Worm (Caenorhabditis elegans) whole organism, midembryonic: ENCODE results near the gene oac-30.

Experiments used
- T22C8.4 ChIP-seq: fragments of 200-800 bp; sonication (Bioruptor generic); IDR thresholded peaks from 2 replicates; pipeline ENCODE4 v1.3.6; 2022; ENCODE audit warnings: missing genetic modification characterization, missing compliant biosample characterization
- cog-1 ChIP-seq: sonication (generic microtip); optimal IDR thresholded peaks from 2 replicates; lab custom pipeline; 2016; ENCODE audit warnings: missing genetic modification characterization, missing compliant biosample characterization
- flt-1 ChIP-seq: fragments of 200-800 bp; sonication (Bioruptor generic); IDR thresholded peaks from 2 replicates; pipeline ENCODE4 v1.3.6; 2022; ENCODE audit warnings: missing genetic modification characterization, missing compliant biosample characterization
- klf-2 ChIP-seq: fragments of 200-800 bp; sonication (Bioruptor generic); conservative IDR thresholded peaks from 2 replicates; pipeline ENCODE4 v1.3.6; 2022; ENCODE audit warnings: missing genetic modification reagents, missing genetic modification characterization, missing compliant biosample characterization
- med-1 ChIP-seq: sonication (generic microtip); optimal IDR thresholded peaks from 2 replicates; lab custom pipeline; 2017; ENCODE audit warnings: missing genetic modification characterization, mild to moderate bottlenecking, missing compliant biosample characterization, antibody characterized with exemption, missing genetic modification reagents; ENCODE audit not compliant: insufficient read depth
- ref-1 ChIP-seq: fragments of 200-800 bp; sonication (Bioruptor generic); conservative IDR thresholded peaks from 2 replicates; pipeline ENCODE4 v1.3.6; 2022; ENCODE audit warnings: missing genetic modification reagents, missing genetic modification characterization, missing compliant biosample characterization
- tab-1 ChIP-seq: fragments of 200-800 bp; sonication (Bioruptor generic); IDR thresholded peaks from 2 replicates; pipeline ENCODE4 v1.3.6; 2022; ENCODE audit warnings: missing genetic modification characterization, missing compliant biosample characterization
- ztf-23 ChIP-seq: fragments of 200-800 bp; sonication (Bioruptor generic); IDR thresholded peaks from 2 replicates; pipeline ENCODE4 v1.3.6; 2022; ENCODE audit warnings: missing genetic modification reagents, missing genetic modification characterization, missing compliant biosample characterization
- ztf-29 ChIP-seq: fragments of 200-800 bp; sonication (Bioruptor generic); IDR thresholded peaks from 2 replicates; pipeline ENCODE4 v1.3.6; 2022; ENCODE audit warnings: missing genetic modification reagents, missing genetic modification characterization, missing compliant biosample characterization

Gene oac-30

DNA sequence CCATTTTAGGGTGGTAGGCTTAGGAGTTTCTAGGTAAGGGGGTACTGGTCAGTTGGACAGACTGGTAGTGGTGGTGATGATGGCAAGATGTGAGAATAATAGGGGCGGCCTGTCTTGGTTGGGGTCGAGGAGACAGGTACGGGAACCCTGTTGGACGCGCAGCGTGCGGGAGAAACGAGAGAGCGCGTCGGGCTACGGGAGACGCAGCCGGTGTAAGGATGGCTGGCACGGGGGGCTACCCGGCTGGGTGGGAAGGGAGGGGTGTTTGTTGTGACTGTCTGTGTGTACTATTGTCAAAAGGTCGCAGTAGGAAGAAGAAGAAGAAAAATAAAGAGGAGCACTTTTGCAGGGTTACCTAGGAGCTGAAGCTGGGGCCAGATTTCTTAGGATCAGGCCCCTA is 30.2 kb downstream of the oac-30 start:
- TF ChIP-seq flt-1 (GFP tag; lab: Robert Waterston, UW) = 0 out of 2 replicates have a peak, but pooled peaks have one; percentile 47
- TF ChIP-seq ref-1 (GFP tag; lab: Robert Waterston, UW) = no peak

ce11 chrII:1236003-1236402 is 30.7 kb downstream of the oac-30 start:
- TF ChIP-seq klf-2 (GFP tag; lab: Robert Waterston, UW) (no peak), T22C8.4 (no peak), ztf-23 (GFP tag; lab: Robert Waterston, UW) (no peak), ref-1 (GFP tag; lab: Robert Waterston, UW) (no peak), cog-1 (tag; lab: Kevin White, UChicago) (no peak), med-1 (GFP tag; lab: Kevin White, UChicago) (no peak), ztf-29 (GFP tag; lab: Robert Waterston, UW) (no peak), tab-1 (GFP tag; lab: Robert Waterston, UW) (no peak), flt-1 (GFP tag; lab: Robert Waterston, UW) (no peak)

ce11 chrII:1234971-1235370 is 31.7 kb downstream of the oac-30 start:
- TF ChIP-seq ref-1 (GFP tag; lab: Robert Waterston, UW) (no peak), flt-1 (GFP tag; lab: Robert Waterston, UW) (no peak), ztf-23 (GFP tag; lab: Robert Waterston, UW) (no peak), tab-1 (GFP tag; lab: Robert Waterston, UW) (no peak), cog-1 (tag; lab: Kevin White, UChicago) (no peak), klf-2 (GFP tag; lab: Robert Waterston, UW) (no peak), med-1 (GFP tag; lab: Kevin White, UChicago) (no peak), T22C8.4 (no peak), ztf-29 (GFP tag; lab: Robert Waterston, UW) (no peak)

- TF ChIP-seq ztf-23 (GFP tag; lab: Robert Waterston, UW) (no peak), tab-1 (GFP tag; lab: Robert Waterston, UW) (no peak), flt-1 (GFP tag; lab: Robert Waterston, UW) (no peak), klf-2 (GFP tag; lab: Robert Waterston, UW) (no peak), cog-1 (tag; lab: Kevin White, UChicago) (no peak), med-1 (GFP tag; lab: Kevin White, UChicago) (no peak), ref-1 (GFP tag; lab: Robert Waterston, UW) (no peak), T22C8.4 (no peak), ztf-29 (GFP tag; lab: Robert Waterston, UW) (no peak)
Observed at ce11 chrII:1232967-1233366, 33.7 kb downstream of the oac-30 start.

ce11 chrII:1228943-1229342 is 37.7 kb downstream of the oac-30 start:
- TF ChIP-seq T22C8.4 = no peak
- TF ChIP-seq tab-1 (GFP tag; lab: Robert Waterston, UW) = no peak
- no peak for TF ChIP-seq cog-1 (tag; lab: Kevin White, UChicago)
- no peak for TF ChIP-seq ztf-29 (GFP tag; lab: Robert Waterston, UW)
- no peak for TF ChIP-seq flt-1 (GFP tag; lab: Robert Waterston, UW)
- no peak for TF ChIP-seq med-1 (GFP tag; lab: Kevin White, UChicago)
- no peak for TF ChIP-seq ztf-23 (GFP tag; lab: Robert Waterston, UW)
- no peak for TF ChIP-seq ref-1 (GFP tag; lab: Robert Waterston, UW)

DNA sequence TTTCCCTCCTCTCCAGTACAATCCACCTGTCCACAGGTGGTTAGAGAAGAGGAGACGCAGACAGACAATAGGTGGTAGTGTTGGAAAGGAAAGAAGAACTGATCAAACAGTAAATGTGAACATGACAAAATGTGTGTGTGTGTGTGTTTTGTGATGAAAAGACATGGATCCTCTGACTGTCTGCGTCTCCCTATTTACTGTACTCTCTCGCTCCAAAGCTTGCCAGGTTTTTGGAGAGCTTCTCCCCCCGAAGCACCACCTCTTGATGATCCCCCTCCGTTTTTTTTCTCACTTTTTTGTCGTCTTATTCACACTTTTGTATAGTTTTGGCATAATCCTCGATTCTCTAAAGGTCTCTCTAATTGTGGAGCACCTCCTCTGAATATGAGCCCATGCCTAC is 49.4 kb downstream of the oac-30 start:
- TF ChIP-seq med-1 (GFP tag; lab: Kevin White, UChicago) = no peak
- no peak for TF ChIP-seq T22C8.4
- no peak for TF ChIP-seq flt-1 (GFP tag; lab: Robert Waterston, UW)
- no peak for TF ChIP-seq ref-1 (GFP tag; lab: Robert Waterston, UW)
- TF ChIP-seq cog-1 (tag; lab: Kevin White, UChicago) = no peak
- no peak for TF ChIP-seq ztf-23 (GFP tag; lab: Robert Waterston, UW)
- TF ChIP-seq ztf-29 (GFP tag; lab: Robert Waterston, UW) = no peak
- no peak for TF ChIP-seq tab-1 (GFP tag; lab: Robert Waterston, UW)
- no peak for TF ChIP-seq klf-2 (GFP tag; lab: Robert Waterston, UW)

DNA sequence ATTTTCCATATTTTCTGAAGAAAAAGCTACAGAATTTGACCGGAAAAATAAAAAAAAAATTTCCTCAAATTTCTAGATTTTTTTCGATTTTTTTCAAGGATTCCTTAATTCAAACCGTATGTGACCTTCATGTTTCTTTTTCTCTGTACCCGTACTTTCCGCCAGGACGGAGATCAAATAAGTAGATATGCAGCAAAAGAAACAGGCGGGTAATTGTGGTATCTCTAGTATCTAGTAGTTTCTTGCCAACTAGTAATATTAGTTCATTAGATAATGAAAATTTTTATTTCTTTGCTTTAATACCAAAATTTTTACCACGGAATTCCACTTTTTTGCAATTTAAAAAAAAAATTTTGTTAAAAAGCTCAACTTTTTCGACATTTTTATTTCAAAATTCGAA is 52.1 kb downstream of the oac-30 start:
- TF ChIP-seq ztf-29 (GFP tag; lab: Robert Waterston, UW) (no peak), T22C8.4 (no peak), klf-2 (GFP tag; lab: Robert Waterston, UW) (no peak), ztf-23 (GFP tag; lab: Robert Waterston, UW) (no peak), cog-1 (tag; lab: Kevin White, UChicago) (no peak), tab-1 (GFP tag; lab: Robert Waterston, UW) (no peak), flt-1 (GFP tag; lab: Robert Waterston, UW) (no peak), ref-1 (GFP tag; lab: Robert Waterston, UW) (no peak), med-1 (GFP tag; lab: Kevin White, UChicago) (no peak)
